Fruit fly (Drosophila melanogaster) whole organism, adult: ENCODE results near the gene mats.

Source experiments
- CG11617 ChIP-seq: fragments of 200-800 bp; sonication (Bioruptor generic); optimal IDR thresholded peaks from 2 replicates; lab custom pipeline; 2017; ENCODE audit warnings: mild to moderate bottlenecking, missing biosample characterization, missing genetic modification reagents, missing genetic modification characterization
- CG12768 ChIP-seq: fragments of 200-800 bp; sonication (Bioruptor generic); optimal IDR thresholded peaks from 2 replicates; lab custom pipeline; 2017; ENCODE audit warnings: missing biosample characterization, missing genetic modification characterization, mild to moderate bottlenecking, moderate library complexity, missing genetic modification reagents
- CG14711 ChIP-seq: fragments of 200-800 bp; sonication (Bioruptor generic); optimal IDR thresholded peaks from 2 replicates; lab custom pipeline; 2018; ENCODE audit warnings: missing biosample characterization, mild to moderate bottlenecking, missing genetic modification characterization, moderate library complexity
- CG1620 ChIP-seq: fragments of 200-800 bp; sonication (Bioruptor generic); optimal IDR thresholded peaks from 2 replicates; lab custom pipeline; 2016; ENCODE audit warnings: missing biosample characterization, missing genetic modification characterization
- CG33017 ChIP-seq: fragments of 200-800 bp; sonication (Bioruptor generic); optimal IDR thresholded peaks from 2 replicates; lab custom pipeline; 2018; ENCODE audit warnings: missing biosample characterization, mild to moderate bottlenecking, missing genetic modification characterization, moderate library complexity
- CG5204 ChIP-seq: fragments of 200-800 bp; sonication (Bioruptor generic); optimal IDR thresholded peaks from 2 replicates; lab custom pipeline; 2016; ENCODE audit warnings: missing biosample characterization, missing genetic modification characterization
- CG7045 ChIP-seq: fragments of 200-800 bp; sonication (Bioruptor generic); optimal IDR thresholded peaks from 2 replicates; lab custom pipeline; 2017; ENCODE audit warnings: missing biosample characterization, mild to moderate bottlenecking, missing genetic modification characterization
- CG7101 ChIP-seq: fragments of 200-800 bp; sonication (Bioruptor generic); optimal IDR thresholded peaks from 2 replicates; lab custom pipeline; 2018; ENCODE audit warnings: missing biosample characterization, mild to moderate bottlenecking, missing genetic modification characterization, moderate library complexity
- Clk ChIP-seq: fragments of 200-800 bp; sonication (Bioruptor generic); optimal IDR thresholded peaks from 2 replicates; lab custom pipeline; 2017; ENCODE audit warnings: missing biosample characterization, missing genetic modification characterization
- Crg-1 ChIP-seq: fragments of 200-800 bp; sonication (Bioruptor generic); optimal IDR thresholded peaks from 2 replicates; lab custom pipeline; 2016; ENCODE audit warnings: missing biosample characterization, missing genetic modification characterization
- Hr96 ChIP-seq: fragments of 200-800 bp; sonication (Bioruptor generic); optimal IDR thresholded peaks from 2 replicates; lab custom pipeline; 2016; ENCODE audit warnings: missing biosample characterization, missing genetic modification characterization
- Mnt ChIP-seq: fragments of 200-800 bp; sonication (Bioruptor generic); optimal IDR thresholded peaks from 2 replicates; lab custom pipeline; 2016; ENCODE audit warnings: missing biosample characterization, mild to moderate bottlenecking, missing genetic modification characterization
- bab1 ChIP-seq: fragments of 200-800 bp; sonication (Bioruptor generic); optimal IDR thresholded peaks from 3 replicates; lab custom pipeline; 2019; ENCODE audit warnings: missing biosample characterization, mild to moderate bottlenecking, missing genetic modification characterization, moderate library complexity
- cic ChIP-seq: fragments of 200-800 bp; sonication (Bioruptor generic); optimal IDR thresholded peaks from 2 replicates; lab custom pipeline; 2017; ENCODE audit warnings: missing biosample characterization, mild to moderate bottlenecking, missing genetic modification characterization, moderate library complexity
- cnc ChIP-seq, 2 experiments: fragments of >200 bp; optimal IDR thresholded peaks; 2 replicates each; lab custom pipeline; 2017
- kay ChIP-seq: fragments of 200-800 bp; sonication (Bioruptor generic); peaks from one replicate; lab custom pipeline; 2016; ENCODE audit warnings: missing biosample characterization, missing genetic modification characterization, borderline replicate concordance
- ovo ChIP-seq: fragments of 200-800 bp; sonication (Bioruptor generic); optimal IDR thresholded peaks from 2 replicates; lab custom pipeline; 2016; ENCODE audit warnings: missing biosample characterization, missing genetic modification characterization
- pad ChIP-seq: fragments of 200-800 bp; sonication (Bioruptor generic); optimal IDR thresholded peaks from 3 replicates; lab custom pipeline; 2017; ENCODE audit warnings: missing biosample characterization, missing genetic modification characterization, mild to moderate bottlenecking, moderate library complexity, missing genetic modification reagents
- tj ChIP-seq: fragments of 200-800 bp; sonication (Bioruptor generic); optimal IDR thresholded peaks from 3 replicates; lab custom pipeline; 2017; ENCODE audit warnings: missing biosample characterization, mild to moderate bottlenecking, missing genetic modification characterization, moderate library complexity
- toe ChIP-seq: fragments of 200-800 bp; sonication (Bioruptor generic); optimal IDR thresholded peaks from 2 replicates; lab custom pipeline; 2016; ENCODE audit warnings: missing biosample characterization, missing genetic modification characterization

Gene mats

dm6 chr3R:22446493-22446892 is 25.5 kb downstream of the mats start, which contains the start of gene CG12499:
TSS of gene CG12499 (minus strand) at chr3R:22446587.
- TF ChIP-seq ovo (GFP tag; lab: Kevin White, UChicago), result no peak
- TF ChIP-seq Mnt (GFP tag; lab: Kevin White, UChicago), result peak; percentile 93
- peak; percentile 93 for TF ChIP-seq kay
- TF ChIP-seq CG5204 (GFP tag; lab: Kevin White, UChicago), result no peak
- no peak for TF ChIP-seq CG7101
- TF ChIP-seq CG7045, result no peak
- TF ChIP-seq toe (GFP tag; lab: Kevin White, UChicago), result no peak
- TF ChIP-seq tj, result no peak
- TF ChIP-seq CG33017 (tag; lab: Kevin White, UChicago), result no peak
- no peak for TF ChIP-seq CG1620 (GFP tag; lab: Kevin White, UChicago)
- TF ChIP-seq CG12768 (GFP tag; lab: Kevin White, UChicago), result no peak
- no peak for TF ChIP-seq cnc (optimal IDR thresholded peaks at IDR 0.05; lab: Kevin White, UChicago)
- TF ChIP-seq Clk (GFP tag; lab: Kevin White, UChicago), result no peak
- peak; percentile 3 for TF ChIP-seq bab1

dm6 chr3R:22447195-22447873 is 26.4 kb downstream of the mats start, which contains the start of gene CG34288:
TSS of gene CG34288 (minus strand) at chr3R:22447263.
- TF ChIP-seq Mnt (GFP tag; lab: Kevin White, UChicago), result peak; percentile 75
- TF ChIP-seq CG7101, result peak; percentile 52
- peak; percentile 15 for TF ChIP-seq toe (GFP tag; lab: Kevin White, UChicago)
- TF ChIP-seq cic (GFP tag; lab: Kevin White, UChicago), result peak; percentile 87
- no peak for TF ChIP-seq bab1
- peak; percentile 48 for TF ChIP-seq CG12768 (GFP tag; lab: Kevin White, UChicago)
- no peak for TF ChIP-seq CG5204 (GFP tag; lab: Kevin White, UChicago)
- peak; percentile 38 for TF ChIP-seq CG33017 (tag; lab: Kevin White, UChicago)
- peak; percentile 9 for TF ChIP-seq Hr96 (GFP tag; lab: Kevin White, UChicago)
- peak; percentile 62 for TF ChIP-seq kay
- TF ChIP-seq CG14711, result no peak
- no peak for TF ChIP-seq CG11617 (GFP tag; lab: Kevin White, UChicago)
- peak; percentile 14 for TF ChIP-seq pad (GFP tag; lab: Kevin White, UChicago)
- TF ChIP-seq CG7045, result no peak

dm6 chr3R:22447874-22448254 is 26.9 kb downstream of the mats start, which contains the start of gene CG34376:
TSS of gene CG34376 (plus strand) at chr3R:22448099.
- TF ChIP-seq CG5204 (GFP tag; lab: Kevin White, UChicago) (peak; percentile 8), bab1 (peak; percentile 48), CG14711 (no peak), CG1620 (GFP tag; lab: Kevin White, UChicago) (no peak), Hr96 (GFP tag; lab: Kevin White, UChicago) (peak; percentile 61), Clk (GFP tag; lab: Kevin White, UChicago) (no peak), toe (GFP tag; lab: Kevin White, UChicago) (no peak), CG12768 (GFP tag; lab: Kevin White, UChicago) (peak; percentile 74), CG7045 (no peak), kay (no peak), ovo (GFP tag; lab: Kevin White, UChicago) (no peak), CG33017 (tag; lab: Kevin White, UChicago) (no peak), cnc (optimal IDR thresholded peaks at IDR 0.05; lab: Kevin White, UChicago) (no peak), cic (GFP tag; lab: Kevin White, UChicago) (peak; percentile 60), tj (no peak), CG7101 (peak; percentile 15), CG11617 (GFP tag; lab: Kevin White, UChicago) (peak; percentile 21), Mnt (GFP tag; lab: Kevin White, UChicago) (peak; percentile 79), pad (GFP tag; lab: Kevin White, UChicago) (no peak), Crg-1 (GFP tag; lab: Kevin White, UChicago) (peak; percentile 27)

DNA sequence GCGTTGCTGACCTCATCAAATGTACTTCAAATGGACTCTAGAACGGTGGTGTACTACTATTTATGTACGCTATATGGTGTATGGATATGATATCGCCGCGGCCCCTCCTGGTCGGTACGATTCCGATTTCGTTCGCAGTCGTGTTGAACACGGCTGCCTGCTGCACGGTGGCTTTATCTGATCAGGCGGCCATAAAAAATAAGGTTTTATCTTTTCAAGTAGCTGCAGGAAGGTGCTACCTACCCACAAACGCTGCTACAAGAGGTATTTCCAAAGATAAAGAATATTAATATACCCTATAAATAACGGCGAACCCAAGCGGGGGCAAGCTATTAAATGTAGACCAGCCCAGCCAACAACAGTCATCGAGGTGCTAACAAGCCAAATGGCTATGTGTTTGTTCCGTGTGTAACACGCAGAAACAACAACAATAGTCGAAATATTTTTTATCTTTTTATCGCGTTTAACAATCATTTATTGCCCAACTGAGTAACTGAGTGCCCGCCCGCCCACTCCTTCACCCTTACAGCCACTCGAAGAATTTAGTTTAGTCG is 29.0 kb downstream of the mats start:
- TF ChIP-seq CG11617 (GFP tag; lab: Kevin White, UChicago) (no peak), CG7045 (no peak), ovo (GFP tag; lab: Kevin White, UChicago) (no peak), CG33017 (tag; lab: Kevin White, UChicago) (no peak), kay (no peak), toe (GFP tag; lab: Kevin White, UChicago) (no peak), cnc (optimal IDR thresholded peaks at IDR 0.05; lab: Kevin White, UChicago) (no peak), Crg-1 (GFP tag; lab: Kevin White, UChicago) (no peak), CG14711 (no peak), CG1620 (GFP tag; lab: Kevin White, UChicago) (no peak), Mnt (GFP tag; lab: Kevin White, UChicago) (no peak), tj (no peak), CG5204 (GFP tag; lab: Kevin White, UChicago) (no peak), bab1 (no peak)

DNA sequence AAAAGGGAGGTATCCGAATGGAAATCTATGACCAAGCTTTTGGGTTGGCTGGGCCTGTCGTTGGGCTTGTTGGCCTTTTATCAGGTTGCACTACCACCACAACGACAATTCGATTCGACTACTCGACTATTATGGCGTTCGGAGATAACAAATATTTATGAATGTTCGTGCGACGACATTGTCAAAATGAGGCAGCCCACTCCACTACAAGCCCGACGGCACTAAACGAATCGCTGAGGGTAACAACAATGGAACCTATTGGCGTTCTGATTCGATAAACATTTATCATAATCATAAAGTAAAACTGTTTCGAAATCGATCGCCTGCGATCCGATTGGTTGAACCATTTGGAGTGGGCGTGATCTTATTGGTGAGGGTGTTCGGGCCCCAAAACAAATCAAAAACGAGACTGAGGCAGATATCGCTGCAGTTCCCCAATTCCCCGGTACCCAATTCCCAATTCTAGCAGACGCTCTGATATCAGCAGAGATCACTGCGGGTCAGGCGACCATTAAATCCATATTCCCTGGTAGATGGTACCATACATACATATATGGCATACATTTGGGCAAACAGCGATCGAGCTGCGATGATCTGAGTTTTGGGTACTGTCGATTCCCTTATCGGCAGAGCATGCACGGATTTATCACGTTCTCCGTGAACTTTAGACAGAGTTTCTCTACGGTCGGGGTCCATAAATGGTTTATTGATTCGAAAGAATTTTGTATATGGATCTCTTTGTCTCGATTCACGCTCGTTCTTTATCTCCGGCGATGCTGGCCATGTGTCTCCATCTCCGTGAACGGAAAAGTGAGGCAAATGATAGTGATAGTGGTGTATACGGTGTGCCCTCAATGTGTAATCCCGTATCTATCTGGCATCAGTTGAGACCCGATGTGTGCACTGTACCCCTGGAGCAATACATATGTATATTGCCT is 33.7 kb downstream of the mats start:
- TF ChIP-seq Mnt (GFP tag; lab: Kevin White, UChicago), result no peak
- TF ChIP-seq cic (GFP tag; lab: Kevin White, UChicago), result peak; percentile 1
- TF ChIP-seq ovo (GFP tag; lab: Kevin White, UChicago), result no peak
- TF ChIP-seq CG12768 (GFP tag; lab: Kevin White, UChicago), result no peak
- no peak for TF ChIP-seq Hr96 (GFP tag; lab: Kevin White, UChicago)
- no peak for TF ChIP-seq tj
- peak; percentile 48 for TF ChIP-seq kay
- TF ChIP-seq CG1620 (GFP tag; lab: Kevin White, UChicago), result no peak
- no peak for TF ChIP-seq CG14711
